Fruit fly (Drosophila melanogaster) whole organism, embryonic: Measurements from ENCODE around the gene lawc.

Source experiments
- Aef1 ChIP-seq: fragments of 200-800 bp; sonication (Bioruptor generic); IDR thresholded peaks from 3 replicates; pipeline ENCODE4 v1.3.6; 2022; ENCODE audit warnings: missing biosample characterization, missing genetic modification characterization
- B-H2 ChIP-seq: fragments of 200-800 bp; sonication (Bioruptor generic); optimal IDR thresholded peaks from 2 replicates; lab custom pipeline; 2018; ENCODE audit warnings: missing biosample characterization, mild to moderate bottlenecking, missing genetic modification characterization
- C15 ChIP-seq: fragments of 200-800 bp; sonication (Bioruptor generic); IDR thresholded peaks from 3 replicates; pipeline ENCODE4 v1.3.6; 2022; ENCODE audit warnings: missing biosample characterization, missing genetic modification characterization
- CG12391 ChIP-seq: fragments of 200-800 bp; sonication (Bioruptor generic); optimal IDR thresholded peaks from 3 replicates; lab custom pipeline; 2018; ENCODE audit warnings: missing biosample characterization, mild to moderate bottlenecking, missing genetic modification characterization, moderate library complexity
- CG13123 ChIP-seq: fragments of 200-800 bp; sonication (Bioruptor generic); optimal IDR thresholded peaks from 2 replicates; lab custom pipeline; 2016; ENCODE audit warnings: missing biosample characterization, missing genetic modification characterization
- CG14014 ChIP-seq: fragments of 200-800 bp; sonication (Bioruptor generic); IDR thresholded peaks from 2 replicates; pipeline ENCODE4 v1.3.6; 2022; ENCODE audit warnings: missing biosample characterization, missing genetic modification characterization
- CG14710 ChIP-seq: fragments of 200-800 bp; sonication (Bioruptor generic); optimal IDR thresholded peaks from 3 replicates; lab custom pipeline; 2019; ENCODE audit warnings: missing biosample characterization, mild to moderate bottlenecking, missing genetic modification characterization, moderate library complexity
- CG1602 ChIP-seq: fragments of 200-800 bp; sonication (Bioruptor generic); optimal IDR thresholded peaks from 3 replicates; lab custom pipeline; 2016; ENCODE audit warnings: missing biosample characterization, missing genetic modification characterization
- CG1647 ChIP-seq: fragments of 200-800 bp; sonication (Bioruptor generic); optimal IDR thresholded peaks from 3 replicates; lab custom pipeline; 2016; ENCODE audit warnings: missing biosample characterization, missing genetic modification characterization
- CG17186 ChIP-seq: fragments of 200-800 bp; sonication (Bioruptor generic); optimal IDR thresholded peaks from 3 replicates; lab custom pipeline; 2017; ENCODE audit warnings: missing biosample characterization, missing genetic modification reagents, missing genetic modification characterization
- CG17359 ChIP-seq: fragments of 200-800 bp; sonication (Bioruptor generic); optimal IDR thresholded peaks from 3 replicates; lab custom pipeline; 2018; ENCODE audit warnings: missing biosample characterization, mild to moderate bottlenecking, missing genetic modification characterization, moderate library complexity
- CG1792 ChIP-seq: fragments of 200-800 bp; sonication (Bioruptor generic); optimal IDR thresholded peaks from 2 replicates; lab custom pipeline; 2016; ENCODE audit warnings: missing biosample characterization, missing genetic modification characterization
- CG18764 ChIP-seq: fragments of 200-800 bp; sonication (Bioruptor generic); optimal IDR thresholded peaks from 3 replicates; lab custom pipeline; 2016; ENCODE audit warnings: missing biosample characterization, missing genetic modification characterization
- CG2129 ChIP-seq: fragments of 200-800 bp; sonication (Bioruptor generic); IDR thresholded peaks from 2 replicates; pipeline ENCODE4 v1.3.6; 2022; ENCODE audit warnings: missing biosample characterization, missing genetic modification characterization; ENCODE audit not compliant: partially characterized antibody
- CG3065 ChIP-seq: fragments of 200-800 bp; sonication (Bioruptor generic); optimal IDR thresholded peaks from 2 replicates; lab custom pipeline; 2016; ENCODE audit warnings: missing biosample characterization, missing genetic modification characterization
- CG4820 ChIP-seq: fragments of 200-800 bp; sonication (Bioruptor generic); optimal IDR thresholded peaks from 3 replicates; lab custom pipeline; 2016; ENCODE audit warnings: missing biosample characterization, missing genetic modification characterization
- CG5953 ChIP-seq: fragments of 200-800 bp; sonication (Bioruptor generic); IDR thresholded peaks from 2 replicates; pipeline ENCODE4 v1.3.6; 2022; ENCODE audit warnings: missing biosample characterization, missing genetic modification characterization
- CG9437 ChIP-seq: fragments of 200-800 bp; sonication (Bioruptor generic); optimal IDR thresholded peaks from 2 replicates; lab custom pipeline; 2018; ENCODE audit warnings: missing biosample characterization, mild to moderate bottlenecking, missing genetic modification characterization
- CkIIα-i1 ChIP-seq: fragments of 200-800 bp; sonication (Bioruptor generic); IDR thresholded peaks from 2 replicates; pipeline ENCODE4 v1.3.6; 2022; ENCODE audit warnings: missing biosample characterization, missing genetic modification characterization
- Dbx ChIP-seq: fragments of 200-800 bp; sonication (Bioruptor generic); IDR thresholded peaks from 3 replicates; pipeline ENCODE4 v1.3.6; 2022; ENCODE audit warnings: missing biosample characterization, missing genetic modification characterization
- Dek ChIP-seq: fragments of 200-800 bp; sonication (Bioruptor generic); optimal IDR thresholded peaks from 3 replicates; lab custom pipeline; 2019; ENCODE audit warnings: missing biosample characterization, mild to moderate bottlenecking, missing genetic modification characterization, moderate library complexity
- Fer2 ChIP-seq: fragments of 200-800 bp; sonication (Bioruptor generic); optimal IDR thresholded peaks from 2 replicates; lab custom pipeline; 2018; ENCODE audit warnings: missing biosample characterization, mild to moderate bottlenecking, missing genetic modification characterization, moderate library complexity
- HLH3B ChIP-seq: fragments of 200-800 bp; sonication (Bioruptor generic); IDR thresholded peaks from 2 replicates; pipeline ENCODE4 v1.3.6; 2022; ENCODE audit warnings: missing biosample characterization, missing genetic modification characterization
- HLH54F ChIP-seq: fragments of 200-800 bp; sonication (Bioruptor generic); optimal IDR thresholded peaks from 3 replicates; lab custom pipeline; 2016; ENCODE audit warnings: missing biosample characterization, missing genetic modification characterization
- Hr3 ChIP-seq: fragments of 200-800 bp; sonication (Bioruptor generic); optimal IDR thresholded peaks from 3 replicates; lab custom pipeline; 2016; ENCODE audit warnings: missing biosample characterization, missing genetic modification characterization
- Hr51 ChIP-seq, 2 experiments: fragments of 200-800 bp; sonication (Bioruptor generic); optimal IDR thresholded peaks; 2 replicates in 1 of 2; 3 replicates in 1 of 2; lab custom pipeline; 2016 to 2018; ENCODE audit warnings: missing biosample characterization in 2 of 2, missing genetic modification characterization in 2 of 2, mild to moderate bottlenecking in 1 of 2, moderate library complexity in 1 of 2
- Kr ChIP-seq: fragments of 200-800 bp; sonication (Bioruptor generic); optimal IDR thresholded peaks from 2 replicates; lab custom pipeline; 2017; ENCODE audit warnings: missing biosample characterization, mild to moderate bottlenecking, missing genetic modification characterization
- Oaz ChIP-seq: fragments of 200-800 bp; sonication (Bioruptor generic); IDR thresholded peaks from 2 replicates; pipeline ENCODE4 v1.3.6; 2022; ENCODE audit warnings: missing biosample characterization, missing genetic modification characterization
- Optix ChIP-seq: fragments of 200-800 bp; sonication (Bioruptor generic); IDR thresholded peaks from 3 replicates; pipeline ENCODE4 v1.3.6; 2022; ENCODE audit warnings: missing biosample characterization, missing genetic modification characterization
- Poxn ChIP-seq: fragments of 200-800 bp; sonication (Bioruptor generic); IDR thresholded peaks from 2 replicates; pipeline ENCODE4 v1.3.6; 2022; ENCODE audit warnings: missing biosample characterization, missing genetic modification characterization
- Ptx1 ChIP-seq: fragments of 200-800 bp; sonication (Bioruptor generic); IDR thresholded peaks from 2 replicates; pipeline ENCODE4 v1.3.6; 2022; ENCODE audit warnings: missing biosample characterization, missing genetic modification characterization
- Ravus ChIP-seq: fragments of 200-800 bp; sonication (Bioruptor generic); IDR thresholded peaks from 2 replicates; pipeline ENCODE4 v1.3.6; 2022; ENCODE audit warnings: missing biosample characterization, missing genetic modification characterization
- Sry-β ChIP-seq: fragments of 200-800 bp; sonication (Bioruptor generic); optimal IDR thresholded peaks from 2 replicates; lab custom pipeline; 2018; ENCODE audit warnings: missing biosample characterization, mild to moderate bottlenecking, missing genetic modification characterization, moderate library complexity
- Xbp1 ChIP-seq: fragments of 200-800 bp; sonication (Bioruptor generic); optimal IDR thresholded peaks from 3 replicates; lab custom pipeline; 2016; ENCODE audit warnings: missing biosample characterization, mild to moderate bottlenecking, missing genetic modification characterization
- bowl ChIP-seq: fragments of 200-800 bp; sonication (Bioruptor generic); IDR thresholded peaks from 2 replicates; pipeline ENCODE4 v1.3.6; 2022; ENCODE audit warnings: missing biosample characterization, missing genetic modification characterization
- chinmo ChIP-seq: fragments of 200-800 bp; sonication (Bioruptor generic); IDR thresholded peaks from 4 replicates; pipeline ENCODE4 v1.3.6; 2022; ENCODE audit warnings: missing biosample characterization, missing genetic modification characterization; ENCODE audit not compliant: partially characterized antibody
- croc ChIP-seq: fragments of 200-800 bp; sonication (Bioruptor generic); conservative IDR thresholded peaks from 3 replicates; pipeline ENCODE4 v1.3.6; 2022; ENCODE audit warnings: missing biosample characterization, missing genetic modification characterization
- esg ChIP-seq: fragments of 200-800 bp; sonication (Bioruptor generic); conservative IDR thresholded peaks from 2 replicates; pipeline ENCODE4 v1.3.6; 2022; ENCODE audit warnings: missing biosample characterization, missing genetic modification characterization
- eve ChIP-seq, 2 experiments: fragments of >200 bp; optimal IDR thresholded peaks; 2 replicates each; lab custom pipeline; 2017; ENCODE audit warnings: missing biosample characterization in 2 of 2, missing genetic modification characterization in 2 of 2
- gce ChIP-seq: fragments of 200-800 bp; sonication (Bioruptor generic); IDR thresholded peaks from 3 replicates; pipeline ENCODE4 v1.3.6; 2022; ENCODE audit warnings: missing biosample characterization, missing genetic modification characterization
- kah ChIP-seq: fragments of 200-800 bp; sonication (Bioruptor generic); optimal IDR thresholded peaks from 2 replicates; lab custom pipeline; 2018; ENCODE audit warnings: missing biosample characterization, mild to moderate bottlenecking, missing genetic modification characterization
- phol ChIP-seq: fragments of 200-800 bp; sonication (Bioruptor generic); optimal IDR thresholded peaks from 3 replicates; lab custom pipeline; 2018; ENCODE audit warnings: missing biosample characterization, mild to moderate bottlenecking, missing genetic modification characterization, moderate library complexity
- pum ChIP-seq: fragments of 200-800 bp; sonication (Bioruptor generic); optimal IDR thresholded peaks from 2 replicates; lab custom pipeline; 2016; ENCODE audit warnings: missing biosample characterization, missing genetic modification characterization
- sens-2 ChIP-seq: fragments of 200-800 bp; sonication (Bioruptor generic); IDR thresholded peaks from 2 replicates; pipeline ENCODE4 v1.3.6; 2022; ENCODE audit warnings: missing biosample characterization, missing genetic modification characterization
- tll ChIP-seq, 2 experiments: fragments of 200-800 bp in 1 of 2; fragments of >200 bp in 1 of 2; sonication (Bioruptor generic) in 1 of 2; optimal IDR thresholded peaks; 2 replicates each; lab custom pipeline; 2017 to 2019; ENCODE audit warnings: missing biosample characterization in 2 of 2, missing genetic modification characterization in 2 of 2, mild to moderate bottlenecking in 1 of 2, moderate library complexity in 1 of 2
- tna ChIP-seq: fragments of 200-800 bp; sonication (Bioruptor generic); IDR thresholded peaks from 2 replicates; pipeline ENCODE4 v1.3.6; 2022; ENCODE audit warnings: missing biosample characterization, missing genetic modification characterization; ENCODE audit not compliant: partially characterized antibody
- trem ChIP-seq: fragments of 200-800 bp; optimal IDR thresholded peaks from 3 replicates; lab custom pipeline; 2019; ENCODE audit warnings: missing biosample characterization, mild to moderate bottlenecking, missing genetic modification characterization, moderate library complexity
- wdn ChIP-seq: fragments of 200-800 bp; sonication (Bioruptor generic); IDR thresholded peaks from 2 replicates; pipeline ENCODE4 v1.3.6; 2022; ENCODE audit warnings: missing biosample characterization, missing genetic modification characterization
- wor ChIP-seq: fragments of 200-800 bp; sonication (Bioruptor generic); IDR thresholded peaks from 2 replicates; pipeline ENCODE4 v1.3.6; 2022; ENCODE audit warnings: missing biosample characterization, missing genetic modification characterization
- yki ChIP-seq: fragments of >200 bp; optimal IDR thresholded peaks from 3 replicates; lab custom pipeline; 2018
- zen ChIP-seq: fragments of 200-800 bp; sonication (Bioruptor generic); optimal IDR thresholded peaks from 3 replicates; lab custom pipeline; 2018; ENCODE audit warnings: missing biosample characterization, mild to moderate bottlenecking, missing genetic modification characterization, moderate library complexity
- zfh2 ChIP-seq: fragments of 200-800 bp; sonication (Bioruptor generic); optimal IDR thresholded peaks from 2 replicates; lab custom pipeline; 2016; ENCODE audit warnings: missing biosample characterization, missing genetic modification characterization

Gene lawc

DNA sequence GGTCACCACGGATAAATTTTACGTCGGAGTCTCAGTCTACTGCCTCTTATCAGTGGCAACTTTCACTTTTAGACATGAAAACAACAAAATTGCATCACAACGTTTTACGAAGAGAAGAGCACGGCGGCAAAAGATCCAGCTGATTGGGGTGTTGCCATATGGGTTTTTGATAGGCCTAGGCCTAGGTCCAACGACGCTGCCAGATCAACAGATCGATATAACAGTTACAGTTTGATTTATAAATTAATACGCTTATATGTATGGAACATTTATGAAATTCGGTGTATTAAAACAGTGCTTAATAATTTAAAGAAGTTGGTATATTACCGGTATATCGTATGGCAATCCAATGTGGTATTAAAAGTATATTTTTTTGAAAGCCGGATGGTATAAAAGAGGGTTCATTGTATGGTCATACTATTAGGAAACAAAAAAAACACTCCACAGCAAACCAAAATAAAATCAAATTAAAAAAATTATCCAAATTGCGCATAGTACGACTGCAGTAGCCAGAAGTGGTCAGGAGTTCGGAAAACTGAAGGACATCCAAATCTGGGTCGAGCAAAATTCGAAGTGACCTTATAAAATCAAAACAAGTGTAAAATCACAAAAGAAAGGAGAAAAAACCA, 25.3 kb upstream of the lawc start, which contains the start of gene CG1440:
Gene CG1440 (plus strand): TSS at position 402 of the 629 bp plus-strand sequence.
- TF ChIP-seq CG18764, result no peak
- TF ChIP-seq wor (GFP tag; lab: Robert Waterston, UW), result no peak
- TF ChIP-seq CG17186, result no peak
- no peak for TF ChIP-seq pum
- no peak for TF ChIP-seq CG1792 (GFP tag; lab: Kevin White, UChicago)
- no peak for TF ChIP-seq tll (GFP tag; optimal IDR thresholded peaks at IDR 0.05; lab: Kevin White, UChicago)
- TF ChIP-seq gce, result no peak
- no peak for TF ChIP-seq eve (GFP tag; optimal IDR thresholded peaks at IDR 0.05; lab: Kevin White, UChicago)
- TF ChIP-seq Poxn (GFP tag; lab: Robert Waterston, UW), result no peak
- TF ChIP-seq CG5953, result no peak
- no peak for TF ChIP-seq CG17359 (tag; lab: Kevin White, UChicago)
- no peak for TF ChIP-seq CkIIα-i1 (GFP tag; lab: Robert Waterston, UW)
- TF ChIP-seq CG4820, result no peak
- no peak for TF ChIP-seq Aef1 (GFP tag; lab: Robert Waterston, UW)
- TF ChIP-seq tna, result no peak
- TF ChIP-seq Xbp1 (GFP tag; lab: Kevin White, UChicago), result no peak
- no peak for TF ChIP-seq CG13123 (GFP tag; lab: Kevin White, UChicago)
- no peak for TF ChIP-seq kah (GFP tag; lab: Kevin White, UChicago)
- no peak for TF ChIP-seq Sry-β (GFP tag; lab: Kevin White, UChicago)
- peak; percentile 25 for TF ChIP-seq Hr3
- no peak for TF ChIP-seq Kr (GFP tag; lab: Kevin White, UChicago)
- TF ChIP-seq CG14710 (tag; lab: Kevin White, UChicago), result peak; percentile 78
- TF ChIP-seq Dek (tag; lab: Kevin White, UChicago), result no peak
- peak; percentile 59 for TF ChIP-seq phol (tag; lab: Kevin White, UChicago)
- TF ChIP-seq CG3065 (GFP tag; lab: Kevin White, UChicago), result no peak
- TF ChIP-seq Ravus (GFP tag; lab: Robert Waterston, UW), result no peak
- TF ChIP-seq bowl, result no peak
- TF ChIP-seq Oaz (GFP tag; lab: Robert Waterston, UW), result no peak
- TF ChIP-seq yki, result no peak
- no peak for TF ChIP-seq wdn (GFP tag; lab: Robert Waterston, UW)
- no peak for TF ChIP-seq C15 (GFP tag; lab: Robert Waterston, UW)
- TF ChIP-seq CG9437 (GFP tag; lab: Kevin White, UChicago), result no peak
- TF ChIP-seq esg (GFP tag; lab: Robert Waterston, UW), result no peak
- TF ChIP-seq B-H2, result no peak
- TF ChIP-seq sens-2 (GFP tag; lab: Robert Waterston, UW), result no peak
- no peak for TF ChIP-seq CG14014 (GFP tag; lab: Robert Waterston, UW)
- TF ChIP-seq Optix (GFP tag; lab: Robert Waterston, UW), result no peak
- TF ChIP-seq zen (tag; lab: Kevin White, UChicago), result no peak
- TF ChIP-seq CG1647 (GFP tag; lab: Kevin White, UChicago), result no peak
- no peak for TF ChIP-seq chinmo (GFP tag; lab: Robert Waterston, UW)
- TF ChIP-seq Fer2 (tag; lab: Kevin White, UChicago), result no peak
- peak; percentile 40 for TF ChIP-seq HLH54F (GFP tag; lab: Kevin White, UChicago)
- no peak for TF ChIP-seq CG1602 (GFP tag; lab: Kevin White, UChicago)
- no peak for TF ChIP-seq Ptx1 (GFP tag; lab: Robert Waterston, UW)
- no peak for TF ChIP-seq Dbx (GFP tag; lab: Robert Waterston, UW)
- TF ChIP-seq CG12391, result peak; percentile 66
- TF ChIP-seq trem (tag; lab: Kevin White, UChicago), result peak; percentile 64
- TF ChIP-seq CG2129 (GFP tag; lab: Robert Waterston, UW), result no peak
- no peak for TF ChIP-seq zfh2 (GFP tag; lab: Kevin White, UChicago)
- TF ChIP-seq croc, result no peak
- TF ChIP-seq Hr51 (GFP tag; optimal IDR thresholded peaks at IDR 0.05; lab: Kevin White, UChicago), result no peak
- TF ChIP-seq HLH3B (GFP tag; lab: Robert Waterston, UW), result no peak
